Fruit fly (Drosophila melanogaster) Kc167 (cell line): ENCODE results near the gene CG11858.

Source experiments
- Myc ChIP-seq: fragments of >200 bp; optimal IDR thresholded peaks from 2 replicates; lab custom pipeline; 2017; ENCODE audit warnings: missing external identifiers
- Sin3A ChIP-seq: fragments of >200 bp; optimal IDR thresholded peaks from 2 replicates; lab custom pipeline; 2018; ENCODE audit warnings: missing external identifiers
- h ChIP-seq: fragments of >200 bp; optimal IDR thresholded peaks from 3 replicates; lab custom pipeline; 2018; ENCODE audit warnings: missing external identifiers
- insv ChIP-seq: fragments of >200 bp; optimal IDR thresholded peaks from 3 replicates; lab custom pipeline; 2018; ENCODE audit warnings: missing external identifiers
- psq ChIP-seq: fragments of >200 bp; optimal IDR thresholded peaks from 2 replicates; lab custom pipeline; 2017; ENCODE audit warnings: missing external identifiers
- ttk ChIP-seq: sonication (Bioruptor generic); optimal IDR thresholded peaks from 2 replicates; lab custom pipeline; 2017; ENCODE audit warnings: missing external identifiers

DNA sequence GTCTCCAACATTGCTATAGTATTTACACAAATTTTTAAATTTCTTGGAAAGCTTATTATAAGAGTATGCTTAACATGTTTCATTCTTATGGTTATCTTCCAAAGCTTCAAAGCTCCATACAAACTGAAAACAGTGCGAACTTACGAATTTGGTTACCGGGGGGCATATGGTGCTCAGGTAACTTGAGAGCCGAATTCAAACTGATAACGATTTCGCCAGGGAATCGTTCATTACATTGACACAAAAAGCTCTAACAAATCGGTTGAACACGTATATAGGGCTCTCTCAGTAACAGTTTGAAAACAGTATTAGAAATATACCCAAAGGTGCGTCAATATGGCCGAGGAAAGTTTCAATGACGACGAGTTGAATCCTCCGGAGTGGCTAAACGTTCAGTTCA lies 38.0 kb downstream of the CG11858 start, which contains the start of gene CG13659:
- TF ChIP-seq h (lab: Kevin White, UChicago) (no peak), insv (lab: Kevin White, UChicago) (no peak), Myc (lab: Kevin White, UChicago) (no peak), psq (no peak), ttk (no peak), Sin3A (lab: Kevin White, UChicago) (no peak)
